Worm (Caenorhabditis elegans) whole organism, early embryonic: ENCODE results near the gene C03E10.3.

Source experiments
- B0310.2 ChIP-seq: sonication (generic microtip); optimal IDR thresholded peaks from 2 replicates; lab custom pipeline; 2016; ENCODE audit warnings: mild to moderate bottlenecking, missing genetic modification characterization, missing compliant biosample characterization
- F13C5.2 ChIP-seq: sonication (generic microtip); optimal IDR thresholded peaks from 2 replicates; lab custom pipeline; 2017; ENCODE audit warnings: mild to moderate bottlenecking, missing genetic modification characterization, inconsistent platforms, missing compliant biosample characterization
- aly-1 ChIP-seq: sonication (generic microtip); optimal IDR thresholded peaks from 2 replicates; lab custom pipeline; 2016; ENCODE audit warnings: missing genetic modification characterization, missing compliant biosample characterization
- ama-1 ChIP-seq: fragments of 150-350 bp; optimal IDR thresholded peaks from 2 replicates; lab custom pipeline; 2014
- ceh-13 ChIP-seq: fragments of 200-800 bp; sonication (Bioruptor generic); optimal IDR thresholded peaks from 2 replicates; lab custom pipeline; 2018; ENCODE audit warnings: mild to moderate bottlenecking, missing genetic modification characterization, missing compliant biosample characterization
- ceh-36 ChIP-seq: sonication (generic microtip); optimal IDR thresholded peaks from 2 replicates; lab custom pipeline; 2016; ENCODE audit warnings: missing genetic modification characterization, inconsistent platforms, missing compliant biosample characterization
- ets-7 ChIP-seq: sonication (generic microtip); optimal IDR thresholded peaks from 2 replicates; lab custom pipeline; 2016; ENCODE audit warnings: missing genotype, missing genetic modification characterization, missing compliant biosample characterization
- flt-1 ChIP-seq: fragments of 200-800 bp; sonication (Bioruptor generic); IDR thresholded peaks from 2 replicates; pipeline ENCODE4 v1.3.6; 2022; ENCODE audit warnings: missing genetic modification characterization, missing compliant biosample characterization
- hmbx-1 ChIP-seq: sonication (generic microtip); optimal IDR thresholded peaks from 2 replicates; lab custom pipeline; 2016; ENCODE audit warnings: mild to moderate bottlenecking, missing genetic modification characterization, missing compliant biosample characterization
- hmg-4 ChIP-seq: fragments of 200-800 bp; sonication (Bioruptor generic); optimal IDR thresholded peaks from 2 replicates; lab custom pipeline; 2018; ENCODE audit warnings: mild to moderate bottlenecking, missing genetic modification characterization, missing compliant biosample characterization
- hnd-1 ChIP-seq: sonication (generic microtip); optimal IDR thresholded peaks from 2 replicates; lab custom pipeline; 2016; ENCODE audit warnings: missing genetic modification characterization, missing compliant biosample characterization
- pes-1 ChIP-seq: fragments of 200-800 bp; sonication (Bioruptor generic); IDR thresholded peaks from 2 replicates; pipeline ENCODE4 v1.3.6; 2022; ENCODE audit warnings: missing genetic modification reagents, missing genetic modification characterization, missing compliant biosample characterization
- scrt-1 ChIP-seq: fragments of 200-800 bp; sonication (Bioruptor generic); IDR thresholded peaks from 2 replicates; pipeline ENCODE4 v1.3.6; 2022; ENCODE audit warnings: missing genetic modification characterization, missing compliant biosample characterization
- sea-1 ChIP-seq: fragments of 200-800 bp; sonication (Bioruptor generic); conservative IDR thresholded peaks from 2 replicates; pipeline ENCODE4 v1.3.6; 2022; ENCODE audit warnings: missing genetic modification characterization, missing compliant biosample characterization
- tbx-11 ChIP-seq: fragments of 200-800 bp; sonication (Bioruptor generic); IDR thresholded peaks from 2 replicates; pipeline ENCODE4 v1.3.6; 2022; ENCODE audit warnings: missing genetic modification characterization, missing compliant biosample characterization
- tbx-37 ChIP-seq: fragments of 200-800 bp; sonication (Bioruptor generic); conservative IDR thresholded peaks from 2 replicates; pipeline ENCODE4 v1.3.6; 2022; ENCODE audit warnings: missing genetic modification reagents, missing genetic modification characterization, missing compliant biosample characterization
- tra-4 ChIP-seq: sonication (generic microtip); optimal IDR thresholded peaks from 2 replicates; lab custom pipeline; 2017; ENCODE audit warnings: missing genetic modification characterization, missing compliant biosample characterization

C03E10.3 gene

DNA sequence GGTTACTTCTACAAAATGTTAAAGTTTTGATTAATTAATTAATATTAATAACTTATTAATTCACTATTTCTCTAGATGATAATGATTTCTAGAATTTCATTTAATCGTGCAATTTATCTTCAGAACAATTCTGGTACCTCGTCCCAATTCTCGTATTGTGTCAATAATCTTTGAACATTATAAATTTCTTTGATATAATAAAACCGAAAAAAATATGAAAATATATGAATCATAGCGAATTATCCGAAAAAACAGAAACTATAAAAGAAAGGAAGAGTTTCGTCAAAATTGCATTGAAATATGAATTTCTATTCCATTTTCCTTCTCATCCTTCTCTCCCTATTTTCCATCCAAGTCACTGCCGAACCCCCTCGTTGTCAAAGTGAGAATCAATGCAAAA, 35.5 kb upstream of the C03E10.3 start, which contains the start of gene T19B10.12:
Gene T19B10.12, plus strand, starts transcription at position 301 of the 400 bp plus-strand sequence.
- TF ChIP-seq tbx-37 (GFP tag; lab: Robert Waterston, UW): no peak
- no peak for TF ChIP-seq scrt-1 (GFP tag; lab: Robert Waterston, UW)
- no peak for TF ChIP-seq tbx-11 (GFP tag; lab: Robert Waterston, UW)
- no peak for TF ChIP-seq ceh-13 (GFP tag; lab: Kevin White, UChicago)
- TF ChIP-seq F13C5.2 (tag; lab: Kevin White, UChicago): no peak
- TF ChIP-seq sea-1: no peak
- no peak for TF ChIP-seq ceh-36 (tag; lab: Kevin White, UChicago)
- TF ChIP-seq flt-1 (GFP tag; lab: Robert Waterston, UW): no peak
- no peak for TF ChIP-seq B0310.2 (tag; lab: Kevin White, UChicago)
- TF ChIP-seq ets-7: no peak
- no peak for TF ChIP-seq hmg-4 (GFP tag; lab: Kevin White, UChicago)
- no peak for TF ChIP-seq pes-1
- TF ChIP-seq tra-4 (tag; lab: Kevin White, UChicago): no peak
- no peak for TF ChIP-seq hnd-1 (tag; lab: Kevin White, UChicago)

DNA sequence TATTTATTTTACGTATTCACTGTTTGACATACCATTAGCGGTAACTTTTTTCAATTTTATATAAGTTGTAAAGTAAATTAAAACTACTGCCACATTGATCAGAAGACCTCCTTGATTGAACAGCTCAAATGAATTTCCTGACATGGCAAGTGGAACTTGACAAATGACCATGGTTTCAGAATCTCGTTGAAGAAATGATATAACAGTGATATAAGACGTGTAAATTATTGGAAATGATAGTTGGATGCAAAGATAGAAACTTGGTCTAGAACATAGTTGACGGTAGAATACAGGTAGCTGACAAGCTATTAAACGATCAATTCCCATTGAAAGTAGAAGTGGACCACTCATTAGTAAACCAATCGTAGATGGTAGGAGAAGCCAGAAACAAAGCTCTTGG, 34.4 kb upstream of the C03E10.3 start:
- TF ChIP-seq hmg-4 (GFP tag; lab: Kevin White, UChicago) (no peak), ceh-13 (GFP tag; lab: Kevin White, UChicago) (no peak), aly-1 (tag; lab: Kevin White, UChicago) (no peak), tbx-11 (GFP tag; lab: Robert Waterston, UW) (no peak), pes-1 (no peak), B0310.2 (tag; lab: Kevin White, UChicago) (no peak), hmbx-1 (tag; lab: Kevin White, UChicago) (no peak), flt-1 (GFP tag; lab: Robert Waterston, UW) (no peak), hnd-1 (tag; lab: Kevin White, UChicago) (no peak), F13C5.2 (tag; lab: Kevin White, UChicago) (no peak), ets-7 (no peak), sea-1 (no peak), scrt-1 (GFP tag; lab: Robert Waterston, UW) (no peak), tbx-37 (GFP tag; lab: Robert Waterston, UW) (no peak), ama-1 (lab: Kevin White, UChicago) (no peak), tra-4 (tag; lab: Kevin White, UChicago) (no peak), ceh-36 (tag; lab: Kevin White, UChicago) (no peak)

- TF ChIP-seq pes-1 (no peak), scrt-1 (GFP tag; lab: Robert Waterston, UW) (no peak), flt-1 (GFP tag; lab: Robert Waterston, UW) (no peak), tbx-37 (GFP tag; lab: Robert Waterston, UW) (no peak), hmg-4 (GFP tag; lab: Kevin White, UChicago) (no peak), tbx-11 (GFP tag; lab: Robert Waterston, UW) (no peak), aly-1 (tag; lab: Kevin White, UChicago) (no peak), hnd-1 (tag; lab: Kevin White, UChicago) (no peak), ets-7 (no peak), hmbx-1 (tag; lab: Kevin White, UChicago) (no peak), sea-1 (no peak), ceh-13 (GFP tag; lab: Kevin White, UChicago) (no peak), ama-1 (lab: Kevin White, UChicago) (no peak), B0310.2 (tag; lab: Kevin White, UChicago) (no peak), ceh-36 (tag; lab: Kevin White, UChicago) (no peak), tra-4 (tag; lab: Kevin White, UChicago) (no peak), F13C5.2 (tag; lab: Kevin White, UChicago) (no peak)
These were observed 33.8 kb upstream of the C03E10.3 start, which contains the start of gene srsx-33 for ce11 chrV:11252429-11252828. Gene srsx-33, minus strand, starts transcription at chrV:11252529.

ce11 chrV:11254980-11255379, 31.2 kb upstream of the C03E10.3 start, which contains the start of gene srsx-31:
Gene srsx-31, minus strand, starts transcription at chrV:11255080.
- TF ChIP-seq ceh-13 (GFP tag; lab: Kevin White, UChicago) (no peak), ama-1 (lab: Kevin White, UChicago) (no peak), scrt-1 (GFP tag; lab: Robert Waterston, UW) (no peak), ceh-36 (tag; lab: Kevin White, UChicago) (no peak), pes-1 (no peak), aly-1 (tag; lab: Kevin White, UChicago) (no peak), hmg-4 (GFP tag; lab: Kevin White, UChicago) (no peak), tbx-37 (GFP tag; lab: Robert Waterston, UW) (no peak), ets-7 (no peak), tbx-11 (GFP tag; lab: Robert Waterston, UW) (no peak), tra-4 (tag; lab: Kevin White, UChicago) (no peak), B0310.2 (tag; lab: Kevin White, UChicago) (no peak), hmbx-1 (tag; lab: Kevin White, UChicago) (no peak), F13C5.2 (tag; lab: Kevin White, UChicago) (no peak), sea-1 (no peak)

DNA sequence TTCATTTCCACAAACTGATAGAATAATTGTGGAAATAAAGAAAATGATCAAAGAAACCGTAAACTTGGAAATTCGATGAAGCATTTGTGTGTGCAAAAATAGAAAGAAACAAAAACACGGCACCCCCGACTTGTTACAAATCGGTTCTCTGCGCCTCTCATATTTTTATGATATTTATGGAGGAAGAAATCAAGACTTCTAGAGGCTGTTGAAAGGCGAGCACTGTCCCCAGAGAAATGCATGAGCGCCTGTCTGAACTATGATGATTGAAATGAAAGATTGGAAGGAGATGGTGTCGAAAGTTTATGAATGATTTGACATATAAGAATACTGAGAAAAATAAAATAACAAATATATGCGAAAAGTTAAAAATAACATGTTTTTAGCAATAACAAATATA, 27.3 kb upstream of the C03E10.3 start, which contains the start of gene lgc-36:
Gene lgc-36, minus strand, starts transcription at position 101 of the 400 bp plus-strand sequence.
- TF ChIP-seq tbx-37 (GFP tag; lab: Robert Waterston, UW) (no peak), tbx-11 (GFP tag; lab: Robert Waterston, UW) (no peak)

ce11 chrV:11260622-11261021, 25.6 kb upstream of the C03E10.3 start, which contains the start of gene F07B10.7:
Gene F07B10.7, minus strand, starts transcription at chrV:11260722.
- TF ChIP-seq sea-1: no peak
- no peak for TF ChIP-seq ceh-13 (GFP tag; lab: Kevin White, UChicago)
- TF ChIP-seq ceh-36 (tag; lab: Kevin White, UChicago): no peak
- TF ChIP-seq aly-1 (tag; lab: Kevin White, UChicago): no peak

- TF ChIP-seq B0310.2 (tag; lab: Kevin White, UChicago) (no peak), F13C5.2 (tag; lab: Kevin White, UChicago) (no peak), hmg-4 (GFP tag; lab: Kevin White, UChicago) (no peak), tbx-11 (GFP tag; lab: Robert Waterston, UW) (no peak), aly-1 (tag; lab: Kevin White, UChicago) (no peak)
These were observed 23.2 kb upstream of the C03E10.3 start, which contains the start of gene F07B10.4 for ce11 chrV:11263025-11263424. Gene F07B10.4, minus strand, starts transcription at chrV:11263125.
